In the genomic region with DNA sequence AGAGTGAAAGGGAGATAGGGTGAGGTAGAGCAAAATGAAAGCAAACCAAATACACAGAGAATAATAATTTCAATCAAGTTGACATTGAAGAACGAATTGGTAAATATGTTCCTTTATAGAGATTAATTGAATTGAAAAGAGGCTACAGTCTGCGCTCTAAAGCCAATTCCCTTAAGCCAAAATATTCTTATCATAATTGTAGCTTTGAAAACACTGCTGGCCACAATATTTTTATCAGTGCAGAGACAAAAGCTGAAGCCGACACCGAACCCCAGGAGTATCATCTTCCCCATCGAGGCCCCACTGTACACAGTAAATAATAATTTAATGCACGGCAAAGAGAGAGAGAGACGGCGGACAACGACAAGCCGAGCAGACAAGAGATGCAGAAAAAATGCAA, we compare ENCODE assay signal across 1 fruit fly cellular context.
TF ChIP-seq lines count a peak whose summit lies in the region.

No protein-coding gene starts in this region.

TF ChIP-seq in whole organism, embryonic, 481 proteins besides CTCF, POLR2A, EP300 and RAD21 (continued from another document):
- TF ChIP-seq CG5245 (GFP tag; optimal IDR thresholded peaks at IDR 0.05; lab: Kevin White, UChicago) = no peak
- no peak for TF ChIP-seq pros (GFP tag; optimal IDR thresholded peaks at IDR 0.05; lab: Kevin White, UChicago)
- TF ChIP-seq dmrt11E (tag; optimal IDR thresholded peaks at IDR 0.05; lab: Kevin White, UChicago) = no peak
- TF ChIP-seq phol (tag; optimal IDR thresholded peaks at IDR 0.05; lab: Kevin White, UChicago) = peak; percentile 52
- TF ChIP-seq her (GFP tag; optimal IDR thresholded peaks at IDR 0.05; lab: Kevin White, UChicago) = no peak
- TF ChIP-seq dmrt99B (tag; optimal IDR thresholded peaks at IDR 0.05; lab: Kevin White, UChicago) = peak; percentile 45
- TF ChIP-seq NFAT (GFP tag; IDR thresholded peaks at IDR 0.05; lab: Robert Waterston, UW) = no peak
- TF ChIP-seq CG9437 (GFP tag; optimal IDR thresholded peaks at IDR 0.05; lab: Kevin White, UChicago) = no peak
- no peak for TF ChIP-seq knrl (GFP tag; IDR thresholded peaks at IDR 0.05; lab: Robert Waterston, UW; ENCODE audit: partially characterized antibody)
- 0 out of 2 replicates have a peak, but pooled peaks have one; percentile 23 for TF ChIP-seq wor (GFP tag; IDR thresholded peaks at IDR 0.05; lab: Robert Waterston, UW)
- TF ChIP-seq sd (tag; optimal IDR thresholded peaks at IDR 0.05; lab: Kevin White, UChicago) = no peak
- TF ChIP-seq klu (GFP tag; IDR thresholded peaks at IDR 0.05; lab: Robert Waterston, UW) = no peak
- no peak for TF ChIP-seq CG14667 (GFP tag; IDR thresholded peaks at IDR 0.05; lab: Robert Waterston, UW)
- TF ChIP-seq cas (GFP tag; IDR thresholded peaks at IDR 0.05; lab: Robert Waterston, UW) = no peak
- TF ChIP-seq Oaz (GFP tag; IDR thresholded peaks at IDR 0.05; lab: Robert Waterston, UW) = no peak
- TF ChIP-seq wek (GFP tag; optimal IDR thresholded peaks at IDR 0.05; lab: Kevin White, UChicago) = no peak
- peak; percentile 11; the same call in 1 of the 3 replicates for TF ChIP-seq Aef1 (GFP tag; IDR thresholded peaks at IDR 0.05; lab: Robert Waterston, UW)
- TF ChIP-seq CG4707 (GFP tag; optimal IDR thresholded peaks at IDR 0.05; lab: Kevin White, UChicago) = no peak
- no peak for TF ChIP-seq CoRest (tag; optimal IDR thresholded peaks at IDR 0.05; lab: Kevin White, UChicago)
- TF ChIP-seq Adf1 (GFP tag; IDR thresholded peaks at IDR 0.05; lab: Robert Waterston, UW) = no peak
- TF ChIP-seq CG32532 (GFP tag; IDR thresholded peaks at IDR 0.05; lab: Robert Waterston, UW) = peak; percentile 33; the same call in 1 of the 2 replicates
- TF ChIP-seq CG17186 (GFP tag; optimal IDR thresholded peaks at IDR 0.05; lab: Kevin White, UChicago) = no peak
- TF ChIP-seq CG31365 (tag; optimal IDR thresholded peaks at IDR 0.05; lab: Kevin White, UChicago) = no peak
- no peak for TF ChIP-seq jumu (GFP tag; optimal IDR thresholded peaks at IDR 0.05; lab: Kevin White, UChicago)
- no peak for TF ChIP-seq CG11695 (GFP tag; IDR thresholded peaks at IDR 0.05; lab: Robert Waterston, UW)
- TF ChIP-seq tgo (GFP tag; IDR thresholded peaks at IDR 0.05; lab: Robert Waterston, UW) = no peak
- TF ChIP-seq insv (GFP tag; optimal IDR thresholded peaks at IDR 0.05; lab: Kevin White, UChicago) = no peak
- TF ChIP-seq mirr (GFP tag; optimal IDR thresholded peaks at IDR 0.05; lab: Kevin White, UChicago) = no peak
- no peak for TF ChIP-seq Atf3 (GFP tag; optimal IDR thresholded peaks at IDR 0.05; lab: Kevin White, UChicago)
- no peak for TF ChIP-seq CG6854 (GFP tag; optimal IDR thresholded peaks at IDR 0.05; lab: Kevin White, UChicago)
- no peak for TF ChIP-seq CG9609 (GFP tag; optimal IDR thresholded peaks at IDR 0.05; lab: Kevin White, UChicago)
- no peak for TF ChIP-seq Camta (GFP tag; optimal IDR thresholded peaks at IDR 0.05; lab: Kevin White, UChicago)
- TF ChIP-seq chif (GFP tag; optimal IDR thresholded peaks at IDR 0.05; lab: Kevin White, UChicago) = peak in 1 of 2 experiments; percentile 15
- no peak for TF ChIP-seq Scr (GFP tag; IDR thresholded peaks at IDR 0.05; lab: Robert Waterston, UW; ENCODE audit: partially characterized antibody)
- no peak for TF ChIP-seq CG8089 (GFP tag; optimal IDR thresholded peaks at IDR 0.05; lab: Kevin White, UChicago)
- TF ChIP-seq run (tag; optimal IDR thresholded peaks at IDR 0.05; lab: Kevin White, UChicago) = no peak
- no peak for TF ChIP-seq CG12659 (GFP tag; optimal IDR thresholded peaks at IDR 0.05; lab: Kevin White, UChicago)
- peak; percentile 2 to 34 for TF ChIP-seq dpn (GFP tag; optimal IDR thresholded peaks at IDR 0.05; lab: Kevin White, UChicago)
- TF ChIP-seq CG6654 (GFP tag; optimal IDR thresholded peaks at IDR 0.05; lab: Kevin White, UChicago) = no peak
- no peak for TF ChIP-seq CG2120 (GFP tag; optimal IDR thresholded peaks at IDR 0.05; lab: Kevin White, UChicago)
- TF ChIP-seq CG4854 (GFP tag; optimal IDR thresholded peaks at IDR 0.05; lab: Kevin White, UChicago) = no peak
- no peak for TF ChIP-seq fru (optimal IDR thresholded peaks at IDR 0.05; lab: Kevin White, UChicago)
- TF ChIP-seq fd3F (GFP tag; optimal IDR thresholded peaks at IDR 0.05; lab: Kevin White, UChicago) = no peak
- no peak for TF ChIP-seq CG9215 (GFP tag; IDR thresholded peaks at IDR 0.05; lab: Robert Waterston, UW)
- no peak for TF ChIP-seq tll (GFP tag; optimal IDR thresholded peaks at IDR 0.05; lab: Kevin White, UChicago)
- TF ChIP-seq YL-1 (GFP tag; optimal IDR thresholded peaks at IDR 0.05; lab: Kevin White, UChicago) = no peak
- no peak for TF ChIP-seq Fer2 (tag; optimal IDR thresholded peaks at IDR 0.05; lab: Kevin White, UChicago)
- TF ChIP-seq CG11456 (GFP tag; IDR thresholded peaks at IDR 0.05; lab: Robert Waterston, UW) = no peak
- TF ChIP-seq CG11085 (GFP tag; IDR thresholded peaks at IDR 0.05; lab: Robert Waterston, UW) = no peak
- TF ChIP-seq CrebB (tag; optimal IDR thresholded peaks at IDR 0.05; lab: Kevin White, UChicago) = no peak
- no peak for TF ChIP-seq CG6254 (GFP tag; optimal IDR thresholded peaks at IDR 0.05; lab: Kevin White, UChicago)
- peak; percentile 29; the same call in 1 of the 2 replicates for TF ChIP-seq Rfx (GFP tag; IDR thresholded peaks at IDR 0.05; lab: Robert Waterston, UW)
- TF ChIP-seq Chrac-16 (GFP tag; optimal IDR thresholded peaks at IDR 0.05; lab: Kevin White, UChicago) = no peak
- TF ChIP-seq kah (GFP tag; optimal IDR thresholded peaks at IDR 0.05; lab: Kevin White, UChicago) = no peak
- no peak for TF ChIP-seq CG1647 (GFP tag; optimal IDR thresholded peaks at IDR 0.05; lab: Kevin White, UChicago)
- TF ChIP-seq CG2712 (tag; optimal IDR thresholded peaks at IDR 0.05; lab: Kevin White, UChicago) = peak; percentile 52
- peak; percentile 33 for TF ChIP-seq CG17359 (tag; optimal IDR thresholded peaks at IDR 0.05; lab: Kevin White, UChicago)
- no peak for TF ChIP-seq CG32767 (GFP tag; IDR thresholded peaks at IDR 0.05; lab: Robert Waterston, UW)
- TF ChIP-seq C15 (GFP tag; IDR thresholded peaks at IDR 0.05; lab: Robert Waterston, UW) = no peak
- peak; percentile 40 for TF ChIP-seq CG2678 (tag; optimal IDR thresholded peaks at IDR 0.05; lab: Kevin White, UChicago)
- TF ChIP-seq Atf6 (GFP tag; IDR thresholded peaks at IDR 0.05; lab: Robert Waterston, UW) = no peak
- TF ChIP-seq Med (GFP tag; lab: Kevin White, UChicago) = peak; percentile 89
- TF ChIP-seq CG34224 (GFP tag; IDR thresholded peaks at IDR 0.05; lab: Robert Waterston, UW; ENCODE audit: partially characterized antibody) = no peak
- no peak for TF ChIP-seq hth (optimal IDR thresholded peaks at IDR 0.05; lab: Kevin White, UChicago)
- no peak for TF ChIP-seq maf-S (GFP tag; optimal IDR thresholded peaks at IDR 0.05; lab: Kevin White, UChicago)
- no peak for TF ChIP-seq sna (GFP tag; IDR thresholded peaks at IDR 0.05; lab: Robert Waterston, UW; ENCODE audit: partially characterized antibody)
- TF ChIP-seq grn (GFP tag; optimal IDR thresholded peaks at IDR 0.05; lab: Kevin White, UChicago) = no peak
- TF ChIP-seq vvl (GFP tag; IDR thresholded peaks at IDR 0.05; lab: Robert Waterston, UW) = no peak
- TF ChIP-seq HmgD (GFP tag; optimal IDR thresholded peaks at IDR 0.05; lab: Kevin White, UChicago) = no peak
- no peak for TF ChIP-seq hkb (optimal IDR thresholded peaks at IDR 0.05; lab: Kevin White, UChicago)
- TF ChIP-seq hkb (GFP tag; IDR thresholded peaks at IDR 0.05; lab: Robert Waterston, UW) = peak; percentile 43; the same call in 1 of the 2 replicates
- TF ChIP-seq CG17612 (GFP tag; IDR thresholded peaks at IDR 0.05; lab: Robert Waterston, UW) = no peak
- no peak for TF ChIP-seq tio (GFP tag; optimal IDR thresholded peaks at IDR 0.05; lab: Kevin White, UChicago)
- TF ChIP-seq CG10267 (tag; optimal IDR thresholded peaks at IDR 0.05; lab: Kevin White, UChicago) = peak; percentile 7
- no peak for TF ChIP-seq gro (GFP tag; optimal IDR thresholded peaks at IDR 0.05; lab: Kevin White, UChicago)
- no peak for TF ChIP-seq org-1 (GFP tag; optimal IDR thresholded peaks at IDR 0.05; lab: Kevin White, UChicago)
- TF ChIP-seq CG11560 (tag; IDR thresholded peaks at IDR 0.05; lab: Robert Waterston, UW) = no peak
- TF ChIP-seq gt (GFP tag; IDR thresholded peaks at IDR 0.05; lab: Robert Waterston, UW) = 0 out of 2 replicates have a peak, but pooled peaks have one; percentile 10
- no peak for TF ChIP-seq chm (GFP tag; IDR thresholded peaks at IDR 0.05; lab: Robert Waterston, UW)
